Fruit fly (Drosophila melanogaster) whole organism, embryonic: ENCODE results near the gene Gprk2.

Experiments
- Sox100B ChIP-seq: fragments of 200-800 bp; sonication (Bioruptor generic); optimal IDR thresholded peaks from 3 replicates; lab custom pipeline; 2018; ENCODE audit warnings: missing biosample characterization, mild to moderate bottlenecking, missing genetic modification characterization
- lola ChIP-seq, 3 experiments: fragments of >200 bp in 2 of 3; fragments of 200-800 bp in 1 of 3; sonication (Bioruptor generic) in 1 of 3; optimal IDR thresholded peaks; 2 replicates each; lab custom pipeline; 2017 to 2019; ENCODE audit warnings: missing biosample characterization in 3 of 3, missing genetic modification characterization in 3 of 3, mild to moderate bottlenecking in 1 of 3, moderate library complexity in 1 of 3

DNA sequence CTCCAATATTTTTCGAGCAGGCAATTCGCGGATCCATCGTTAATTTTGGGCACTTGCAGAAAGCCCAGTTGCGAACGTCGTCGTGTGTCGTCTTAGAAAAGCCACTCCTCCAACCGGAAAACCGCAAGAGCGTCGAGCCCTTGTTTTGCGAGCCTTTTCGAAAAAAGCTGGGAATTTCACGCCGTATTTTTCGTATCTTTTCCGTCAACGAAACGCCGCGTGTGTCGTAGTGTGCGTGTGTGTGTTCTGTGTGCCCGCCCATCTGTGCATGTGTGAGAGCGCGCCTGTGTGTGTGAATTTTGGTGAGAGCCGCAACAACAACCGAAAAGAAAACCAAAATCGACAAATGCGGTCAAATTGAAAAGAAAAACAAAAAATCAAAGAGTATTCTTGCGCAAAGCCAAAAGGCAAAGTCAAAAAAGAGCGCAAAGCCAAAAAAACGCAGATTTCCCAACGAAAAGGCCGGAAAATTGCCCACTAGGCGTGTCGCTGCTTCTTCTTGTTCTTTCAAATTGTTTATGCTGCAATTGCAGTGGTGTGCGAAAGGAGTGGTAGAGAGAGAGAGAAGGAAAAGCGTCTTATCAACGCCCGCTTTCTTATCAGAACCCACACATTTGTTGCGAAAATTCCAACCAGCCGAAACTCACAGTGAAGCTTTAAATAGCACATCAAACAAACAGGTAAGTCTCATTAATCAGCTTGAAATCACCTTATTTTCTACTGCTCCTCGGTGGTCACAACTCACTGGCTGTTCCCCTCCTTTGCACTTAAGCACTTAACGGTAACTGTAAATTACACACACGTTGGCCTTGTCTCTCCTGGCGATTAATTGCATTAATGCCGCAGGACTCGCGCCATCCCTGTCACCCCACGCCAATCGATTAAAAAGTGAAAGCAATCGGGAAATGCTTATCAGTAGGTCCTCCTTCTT is 497 bp downstream of the Gprk2 start, which contains the start of gene PNPase:
- TF ChIP-seq lola (GFP tag; optimal IDR thresholded peaks at IDR 0.05; lab: Kevin White, UChicago) = no peak
- no peak for TF ChIP-seq Sox100B
